Fruit fly (Drosophila melanogaster): ENCODE results near the gene crok.

crok gene

DNA sequence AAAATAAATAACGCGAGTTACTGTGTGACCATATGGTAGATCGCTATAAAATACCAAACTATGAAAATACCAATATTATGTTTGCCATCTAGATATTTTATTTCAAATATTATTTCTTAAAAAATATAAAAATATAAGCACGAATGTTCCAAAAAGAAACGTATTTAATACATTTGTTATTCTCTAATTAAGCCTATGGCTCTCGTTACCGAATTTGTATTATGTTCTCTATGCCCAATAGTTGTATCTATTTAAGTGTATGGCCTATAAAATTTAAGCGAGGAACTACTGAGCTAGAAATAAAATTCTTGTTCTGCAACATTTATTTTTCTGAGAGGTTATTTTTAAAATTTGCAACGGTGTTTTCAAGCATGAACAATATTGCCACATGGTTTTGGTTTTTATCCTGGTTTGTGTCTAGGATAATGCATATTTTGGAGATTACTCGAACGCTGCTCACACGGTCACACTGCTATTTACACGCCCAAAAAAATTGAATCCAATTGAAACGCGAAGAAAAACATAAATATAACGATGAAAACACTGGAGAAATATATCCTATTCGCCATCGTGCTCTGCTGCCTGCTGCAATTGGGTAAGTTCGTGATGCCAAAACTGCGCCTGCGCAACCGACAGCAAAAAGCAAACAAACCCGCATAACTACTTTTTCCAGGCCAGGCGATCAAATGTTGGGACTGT lies at the start of gene crok, which contains the start of gene CG6583:
Gene crok, plus strand, starts transcription at position 446 of the 699 bp plus-strand sequence.
Gene CG6583, minus strand, starts transcription at position 51 of the 699 bp plus-strand sequence.
- TF ChIP-seq vri (GFP tag; optimal IDR thresholded peaks at IDR 0.05): no peak
- peak; percentile 74 for TF ChIP-seq fkh (GFP tag; optimal IDR thresholded peaks at IDR 0.05)
- TF ChIP-seq Blimp-1 (GFP tag; optimal IDR thresholded peaks at IDR 0.05): no peak
- no peak for TF ChIP-seq dsx (GFP tag; optimal IDR thresholded peaks at IDR 0.05; ENCODE audit: poor library complexity, severe bottlenecking)
- no peak for TF ChIP-seq Smox (GFP tag; optimal IDR thresholded peaks at IDR 0.05)
- TF ChIP-seq CG10631 (GFP tag; optimal IDR thresholded peaks at IDR 0.05): no peak

DNA sequence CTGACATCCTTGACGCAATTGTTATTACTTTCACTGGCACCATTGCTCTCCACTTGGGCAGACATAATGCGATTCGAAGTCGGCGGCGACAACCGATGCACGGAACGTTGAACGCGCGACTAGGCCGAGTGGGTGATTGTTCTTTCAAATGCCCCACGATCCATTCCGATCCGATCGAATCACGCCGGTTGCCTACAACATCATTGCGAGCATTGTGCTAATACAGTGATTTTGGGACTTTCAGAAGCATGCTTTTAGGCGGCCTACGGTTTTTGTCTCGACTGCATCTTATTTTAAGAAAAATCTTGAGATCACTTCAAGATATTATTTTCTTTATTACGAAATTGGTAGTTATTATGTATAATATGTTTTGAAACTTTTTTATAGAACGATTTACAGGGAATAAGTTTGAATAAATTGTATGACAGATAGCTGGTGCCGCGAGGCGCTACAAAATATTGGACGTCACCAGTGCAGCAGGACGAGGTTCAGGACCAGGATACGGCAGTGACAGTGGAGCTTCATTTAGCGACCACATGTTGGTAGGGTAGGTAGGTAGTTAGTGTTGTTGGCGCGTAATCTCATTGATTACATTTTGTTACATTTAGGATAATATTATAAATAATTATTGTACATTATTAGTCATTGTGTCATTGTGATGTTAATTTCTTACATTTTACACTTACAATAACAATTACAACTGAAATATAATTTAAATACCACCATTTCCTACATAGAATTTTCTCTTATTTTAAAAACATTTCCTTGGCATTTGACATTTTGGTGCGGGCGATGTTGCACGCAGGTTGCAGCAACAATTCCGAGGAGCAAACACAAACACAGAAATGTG lies 39.3 kb upstream of the crok start, which contains the start of gene rho-6:
Gene rho-6, minus strand, starts transcription at position 137 of the 850 bp plus-strand sequence.
- peak; percentile 2 for TF ChIP-seq pdm3 (GFP tag; optimal IDR thresholded peaks at IDR 0.05)
- no peak for TF ChIP-seq spab (GFP tag; optimal IDR thresholded peaks at IDR 0.05)
- no peak for TF ChIP-seq CG1621 (tag; optimal IDR thresholded peaks at IDR 0.05)
- TF ChIP-seq CG8319 (GFP tag; optimal IDR thresholded peaks at IDR 0.05): no peak
- TF ChIP-seq Eip78C (GFP tag): peak; percentile 63
- no peak for TF ChIP-seq lz (GFP tag; optimal IDR thresholded peaks at IDR 0.05)
- no peak for TF ChIP-seq Eip75B (GFP tag; optimal IDR thresholded peaks at IDR 0.05)
- TF ChIP-seq CG6792 (GFP tag; optimal IDR thresholded peaks at IDR 0.05): no peak
- no peak for TF ChIP-seq Hr39 (GFP tag; optimal IDR thresholded peaks at IDR 0.05)
- no peak for TF ChIP-seq cyc (GFP tag; optimal IDR thresholded peaks at IDR 0.05)
- TF ChIP-seq fd85E (GFP tag; optimal IDR thresholded peaks at IDR 0.05): no peak
- peak; percentile 35 for TF ChIP-seq Hr4 (GFP tag; optimal IDR thresholded peaks at IDR 0.05)
- TF ChIP-seq dsx (GFP tag; optimal IDR thresholded peaks at IDR 0.05; ENCODE audit: poor library complexity, severe bottlenecking): no peak
- peak; percentile 52 for TF ChIP-seq CG32006 (GFP tag; optimal IDR thresholded peaks at IDR 0.05)
- TF ChIP-seq achi (GFP tag; optimal IDR thresholded peaks at IDR 0.05): peak; percentile 37
- TF ChIP-seq CG9139 (GFP tag; optimal IDR thresholded peaks at IDR 0.05): no peak
- TF ChIP-seq CG3919 (GFP tag; optimal IDR thresholded peaks at IDR 0.05): peak; percentile 15
- TF ChIP-seq Sox14 (GFP tag; optimal IDR thresholded peaks at IDR 0.05): no peak
- TF ChIP-seq CG3032 (tag; optimal IDR thresholded peaks at IDR 0.05): no peak
- no peak for TF ChIP-seq fd59A (GFP tag; optimal IDR thresholded peaks at IDR 0.05)
- TF ChIP-seq CG6276 (GFP tag; optimal IDR thresholded peaks at IDR 0.05): no peak
- no peak for TF ChIP-seq Gug (GFP tag; IDR thresholded peaks at IDR 0.05)
- TF ChIP-seq acj6 (GFP tag; optimal IDR thresholded peaks at IDR 0.05): peak; percentile 6
- no peak for TF ChIP-seq Sox15 (GFP tag; optimal IDR thresholded peaks at IDR 0.05)
- no peak for TF ChIP-seq topi (GFP tag; optimal IDR thresholded peaks at IDR 0.05)
- peak; percentile 8 for TF ChIP-seq OdsH (GFP tag; optimal IDR thresholded peaks at IDR 0.05)
- TF ChIP-seq CG10631 (GFP tag; optimal IDR thresholded peaks at IDR 0.05): peak; percentile 0
- no peak for TF ChIP-seq Lpt (GFP tag; optimal IDR thresholded peaks at IDR 0.05)
- no peak for TF ChIP-seq CG16779 (tag; optimal IDR thresholded peaks at IDR 0.05)
- no peak for TF ChIP-seq esn (GFP tag; optimal IDR thresholded peaks at IDR 0.05)

DNA sequence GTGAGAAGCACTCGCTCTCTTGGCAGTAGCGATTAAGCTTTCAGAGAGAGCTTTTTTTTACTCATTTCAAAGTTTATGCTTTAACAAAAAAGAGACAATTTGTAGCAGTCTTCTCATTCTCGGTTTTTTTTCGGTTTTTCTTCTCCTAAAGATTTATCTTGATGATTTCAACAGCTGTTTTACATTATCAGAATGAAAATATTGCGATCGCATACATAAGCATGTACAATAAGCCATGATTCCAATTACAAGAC lies 38.7 kb upstream of the crok start:
- TF ChIP-seq CG3919 (GFP tag; optimal IDR thresholded peaks at IDR 0.05): no peak
- TF ChIP-seq Smox (GFP tag; optimal IDR thresholded peaks at IDR 0.05): no peak
- no peak for TF ChIP-seq pdm3 (GFP tag; optimal IDR thresholded peaks at IDR 0.05)
- TF ChIP-seq CG1621 (tag; optimal IDR thresholded peaks at IDR 0.05): no peak
- no peak for TF ChIP-seq Eip78C (GFP tag)
- TF ChIP-seq Ets96B (tag; optimal IDR thresholded peaks at IDR 0.05): no peak
- no peak for TF ChIP-seq CG8632 (GFP tag; optimal IDR thresholded peaks at IDR 0.05)
- no peak for TF ChIP-seq CG16779 (tag; optimal IDR thresholded peaks at IDR 0.05)
- TF ChIP-seq CG3032 (tag; optimal IDR thresholded peaks at IDR 0.05): no peak
